Worm (Caenorhabditis elegans) whole organism, L2 larva: Measurements from ENCODE around the gene F52D2.6.

Experiments used
- lsy-2 ChIP-seq, 2 experiments: fragments of 150-350 bp in 1 of 2; sonication (generic microtip) in 1 of 2; optimal IDR thresholded peaks; 2 replicates each; lab custom pipeline; 2014 to 2017; ENCODE audit warnings: missing biosample characterization in 2 of 2, missing genetic modification characterization in 2 of 2
- skn-1 ChIP-seq: sonication (generic microtip); optimal IDR thresholded peaks from 2 replicates; lab custom pipeline; 2017; ENCODE audit warnings: missing biosample characterization, missing genetic modification characterization
- ztf-4 ChIP-seq: fragments of 150-350 bp; optimal IDR thresholded peaks from 2 replicates; lab custom pipeline; 2014; ENCODE audit warnings: missing biosample characterization, missing genetic modification characterization

DNA sequence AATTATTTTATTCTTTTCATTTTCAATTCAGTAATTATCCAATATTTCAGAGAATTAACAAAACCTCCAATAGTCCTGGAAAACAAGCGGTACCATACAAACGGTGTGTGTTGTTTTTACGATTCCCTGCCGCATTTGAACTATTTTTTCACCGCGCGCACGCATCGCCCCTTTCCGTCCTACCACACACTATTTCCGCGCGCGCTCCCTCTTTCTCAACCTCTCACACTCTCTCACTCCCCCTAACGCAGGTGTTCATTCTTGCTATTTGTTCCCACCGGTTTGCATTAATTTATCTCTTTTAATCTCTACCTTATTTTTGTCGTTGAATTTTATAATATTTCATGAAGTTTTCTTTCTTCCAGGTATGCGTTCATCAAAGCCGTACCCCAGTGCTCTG lies 1.9 kb downstream of the F52D2.6 start, which contains the start of gene F52D2.12:
- TF ChIP-seq ztf-4 (tag; lab: Kevin White, UChicago) (no peak), skn-1 (no peak), lsy-2 (tag; optimal IDR thresholded peaks at IDR 0.05; lab: Kevin White, UChicago) (no peak)
